Fruit fly (Drosophila melanogaster) S2 (cell line): Measurements from ENCODE around the gene CG14969.

ENCODE experiments used
- CG8478 ChIP-seq: fragments of >200 bp; optimal IDR thresholded peaks from 2 replicates; lab custom pipeline; 2018
- CTCF ChIP-seq, 2 experiments: fragments of >200 bp; optimal IDR thresholded peaks; 2 replicates each; lab custom pipeline; 2018

The CG14969 gene

dm6 chr3L:3350572-3351343 lies 16.0 kb upstream of the CG14969 start:
- no peak for TF ChIP-seq CTCF (optimal IDR thresholded peaks at IDR 0.05; lab: Kevin White, UChicago)
- TF ChIP-seq CG8478 (lab: Kevin White, UChicago), result no peak

dm6 chr3L:3349825-3350123 lies 15.0 kb upstream of the CG14969 start:
- TF ChIP-seq CG8478 (lab: Kevin White, UChicago) (no peak), CTCF (optimal IDR thresholded peaks at IDR 0.05; lab: Kevin White, UChicago) (no peak)

- TF ChIP-seq CG8478 (lab: Kevin White, UChicago), result no peak
- no peak for TF ChIP-seq CTCF (optimal IDR thresholded peaks at IDR 0.05; lab: Kevin White, UChicago)
Measured at dm6 chr3L:3348956-3349824, 14.4 kb upstream of the CG14969 start.

DNA sequence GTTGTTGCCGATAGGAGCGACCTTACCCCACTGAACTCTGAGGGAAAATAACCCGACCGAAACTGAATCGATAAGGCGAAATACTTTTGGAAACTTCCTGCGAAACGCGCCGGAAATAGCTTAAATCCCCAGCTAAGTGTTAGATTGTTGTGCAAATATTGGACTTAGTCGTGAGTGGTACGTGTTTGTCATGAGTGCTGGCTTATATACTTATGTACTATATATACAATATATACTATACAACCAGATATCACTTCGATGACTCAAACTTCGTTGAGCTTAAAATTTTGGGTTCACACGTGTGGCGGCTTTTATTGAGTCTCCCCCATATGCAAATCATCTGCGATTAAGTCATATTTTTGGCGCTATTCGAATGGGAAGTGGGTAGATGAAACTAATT lies 11.5 kb upstream of the CG14969 start:
- no peak for TF ChIP-seq CTCF (optimal IDR thresholded peaks at IDR 0.05; lab: Kevin White, UChicago)
- TF ChIP-seq CG8478 (lab: Kevin White, UChicago), result no peak

DNA sequence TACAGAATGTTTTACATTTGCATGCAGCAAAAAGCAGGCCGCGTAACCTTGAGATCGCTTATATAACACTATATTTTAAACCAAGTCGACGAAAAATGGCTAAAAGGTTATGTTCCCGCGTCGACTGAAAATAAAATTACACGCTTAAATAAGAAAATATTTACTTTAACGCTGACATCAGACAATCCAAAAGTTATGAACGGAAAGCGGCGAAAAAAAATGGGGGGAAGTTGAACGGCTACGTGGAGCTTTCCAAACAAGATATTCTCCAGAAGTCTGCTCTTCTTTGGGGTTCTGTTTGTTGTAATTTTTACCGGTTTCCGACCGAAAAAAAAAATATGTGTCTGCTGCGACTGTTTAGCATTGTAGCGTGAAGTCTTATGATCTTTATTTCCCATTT lies 9.8 kb upstream of the CG14969 start:
- no peak for TF ChIP-seq CG8478 (lab: Kevin White, UChicago)
- no peak for TF ChIP-seq CTCF (optimal IDR thresholded peaks at IDR 0.05; lab: Kevin White, UChicago)

DNA sequence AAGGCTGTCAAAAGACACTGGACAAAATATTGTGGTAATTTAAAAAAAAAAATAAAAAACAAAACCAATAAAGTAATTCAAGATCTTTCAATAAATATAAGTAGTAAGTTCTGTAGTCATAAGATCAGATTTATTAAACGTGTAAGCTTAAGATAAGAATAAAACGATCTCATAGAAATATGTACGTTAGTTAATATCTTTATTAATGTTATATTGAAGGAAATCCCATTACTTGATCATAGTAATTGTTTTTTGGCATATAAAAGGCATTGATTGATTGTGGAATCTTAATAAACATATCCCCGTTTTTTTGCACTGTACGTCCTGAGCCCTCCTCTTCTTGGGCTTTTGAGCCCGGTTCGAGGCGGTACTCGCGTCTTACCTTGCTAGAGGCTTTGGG lies 8.5 kb upstream of the CG14969 start:
- no peak for TF ChIP-seq CTCF (optimal IDR thresholded peaks at IDR 0.05; lab: Kevin White, UChicago)
- no peak for TF ChIP-seq CG8478 (lab: Kevin White, UChicago)

dm6 chr3L:3342307-3342940 lies 7.6 kb upstream of the CG14969 start:
- no peak for TF ChIP-seq CTCF (optimal IDR thresholded peaks at IDR 0.05; lab: Kevin White, UChicago)
- TF ChIP-seq CG8478 (lab: Kevin White, UChicago), result no peak

- TF ChIP-seq CG8478 (lab: Kevin White, UChicago), result no peak
- TF ChIP-seq CTCF (optimal IDR thresholded peaks at IDR 0.05; lab: Kevin White, UChicago), result no peak
Measured at dm6 chr3L:3339695-3340226, 5.0 kb upstream of the CG14969 start.

DNA sequence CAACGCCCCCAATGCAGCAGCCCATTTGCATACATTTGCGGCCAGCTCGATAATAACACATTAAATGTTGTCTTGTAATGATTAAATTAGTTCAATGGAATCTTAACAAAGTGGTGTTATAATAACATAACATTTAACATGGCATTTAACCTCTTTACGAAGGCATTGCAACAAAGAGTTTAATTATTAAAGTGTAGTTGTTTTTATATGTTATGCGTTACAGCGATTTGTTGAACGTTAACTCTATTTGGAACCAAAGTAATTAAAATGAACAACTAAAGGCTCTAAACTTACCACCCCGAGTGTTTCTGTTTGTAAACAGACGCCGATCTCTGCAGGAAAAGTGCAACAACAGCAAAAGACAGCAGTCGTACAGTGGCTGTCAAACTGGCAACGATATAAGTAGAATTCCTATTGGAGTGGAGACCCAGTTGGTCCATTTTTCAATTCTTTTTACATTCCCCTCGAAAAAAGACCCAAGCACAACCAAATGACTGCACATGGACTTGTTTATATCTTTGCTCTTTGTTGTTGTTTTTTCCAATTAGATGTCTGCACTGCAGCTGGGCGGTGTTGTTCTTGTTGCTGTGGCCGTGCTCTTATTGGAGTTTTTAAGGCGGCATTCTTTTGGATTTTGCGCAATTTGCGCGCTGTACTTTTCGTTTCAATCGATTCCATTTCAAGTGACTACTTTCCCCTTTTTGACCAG lies 4.3 kb upstream of the CG14969 start:
- no peak for TF ChIP-seq CG8478 (lab: Kevin White, UChicago)

DNA sequence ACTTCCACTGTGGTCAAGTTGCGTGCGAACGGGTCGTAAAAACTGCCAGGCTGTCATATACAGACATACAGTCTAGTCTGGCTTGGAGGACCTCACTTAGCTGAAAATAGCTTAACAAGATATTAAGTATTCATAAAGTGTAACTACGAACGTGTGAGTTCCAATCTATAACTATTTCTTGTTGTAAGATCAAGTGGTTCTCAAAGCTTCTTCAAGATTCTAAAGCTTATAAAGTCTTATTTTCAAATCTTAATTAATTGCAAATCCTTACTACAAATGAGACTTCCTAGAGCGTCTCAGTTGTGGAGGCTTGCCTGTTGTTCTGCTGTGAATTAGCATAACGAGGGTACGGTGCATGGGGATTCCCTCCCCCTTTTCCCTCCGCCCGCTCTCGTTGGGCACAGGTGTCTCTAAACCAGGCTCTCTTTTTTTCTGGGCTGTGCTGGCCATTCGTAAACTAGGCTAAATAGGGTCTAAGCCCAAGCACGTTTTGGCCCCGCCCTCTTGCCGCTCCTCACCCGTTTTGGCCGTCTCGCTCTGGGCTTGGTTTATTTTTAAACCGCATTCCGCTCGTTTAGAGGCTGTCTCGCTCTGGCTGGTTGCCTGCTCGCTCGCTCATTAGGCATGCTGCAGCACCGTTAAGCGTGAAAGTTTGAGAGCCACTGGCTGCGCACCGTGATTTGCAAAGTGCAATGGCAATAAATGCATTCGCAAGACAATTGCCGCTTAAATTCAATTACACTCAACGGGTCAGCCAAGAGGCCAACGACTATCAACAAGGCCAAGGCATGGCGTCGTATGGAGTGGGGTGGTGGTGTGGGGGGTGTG lies 3.5 kb upstream of the CG14969 start:
- no peak for TF ChIP-seq CTCF (optimal IDR thresholded peaks at IDR 0.05; lab: Kevin White, UChicago)
- no peak for TF ChIP-seq CG8478 (lab: Kevin White, UChicago)

dm6 chr3L:3337345-3337928 lies 2.7 kb upstream of the CG14969 start:
- TF ChIP-seq CTCF (optimal IDR thresholded peaks at IDR 0.05; lab: Kevin White, UChicago) (no peak), CG8478 (lab: Kevin White, UChicago) (no peak)

DNA sequence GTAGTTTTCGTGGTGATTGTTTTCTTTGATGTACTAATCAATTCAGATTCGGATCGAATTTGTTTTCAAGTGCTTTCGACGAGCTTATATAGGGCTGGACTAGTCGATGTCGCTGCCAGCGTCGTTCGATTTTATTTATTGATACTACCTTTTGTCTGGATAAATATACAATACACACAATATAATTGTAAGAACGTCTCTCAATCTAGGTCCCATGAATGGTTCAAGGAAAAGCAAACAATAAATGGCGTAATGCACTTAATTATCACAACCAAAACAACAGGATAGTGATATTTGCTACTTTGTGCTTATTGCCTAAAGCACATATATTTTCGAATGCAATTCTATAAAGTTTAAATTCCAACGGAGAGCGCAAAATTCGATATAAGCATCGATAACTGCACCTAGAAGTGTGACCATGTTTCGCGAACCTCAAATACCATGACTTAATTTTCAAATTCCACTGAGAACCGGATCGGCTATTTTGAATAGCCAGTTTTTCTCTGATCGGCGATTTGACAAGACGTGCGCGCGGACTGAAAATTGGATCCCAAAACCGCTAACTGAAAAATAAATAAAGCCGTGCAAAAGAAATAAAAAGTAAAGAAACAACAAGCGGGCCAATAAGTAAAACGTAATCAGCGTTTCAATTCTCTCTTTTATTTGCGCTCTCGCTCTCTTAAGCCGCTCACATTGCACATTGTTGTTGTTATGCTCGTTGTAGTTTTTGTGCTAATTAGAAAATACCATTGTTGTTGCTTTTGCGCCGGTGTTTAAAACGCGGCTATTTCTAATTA lies 1.8 kb upstream of the CG14969 start, which contains the start of the genes Drsl6 and kst:
Drsl6 (minus strand) TSS at position 51 of the 797 bp plus-strand sequence.
kst (plus strand) TSS at position 493 of the 797 bp plus-strand sequence.
- no peak for TF ChIP-seq CTCF (optimal IDR thresholded peaks at IDR 0.05; lab: Kevin White, UChicago)
- TF ChIP-seq CG8478 (lab: Kevin White, UChicago), result no peak
